Worm (Caenorhabditis elegans) whole organism, mixed stage, embryonic: ENCODE results near the gene lgc-6.

Experiments used
- blmp-1 ChIP-seq: fragments of 150-350 bp; optimal IDR thresholded peaks from 2 replicates; lab custom pipeline; 2014; ENCODE audit warnings: missing biosample characterization, missing genetic modification characterization
- ces-1 ChIP-seq: fragments of 150-350 bp; optimal IDR thresholded peaks from 2 replicates; lab custom pipeline; 2014; ENCODE audit warnings: missing biosample characterization, missing genetic modification reagents, missing genetic modification characterization
- elt-3 ChIP-seq: fragments of 150-350 bp; optimal IDR thresholded peaks from 2 replicates; lab custom pipeline; 2014; ENCODE audit warnings: missing biosample characterization, missing genetic modification characterization
- flh-1 ChIP-seq: fragments of 200-800 bp; sonication (Bioruptor generic); optimal IDR thresholded peaks from 2 replicates; lab custom pipeline; 2018; ENCODE audit warnings: mild to moderate bottlenecking, missing genetic modification characterization, moderate library complexity, missing compliant biosample characterization
- lsy-2 ChIP-seq: fragments of 150-350 bp; optimal IDR thresholded peaks from 2 replicates; lab custom pipeline; 2014; ENCODE audit warnings: missing biosample characterization, missing genetic modification characterization
- mep-1 ChIP-seq: fragments of 150-350 bp; optimal IDR thresholded peaks from 2 replicates; lab custom pipeline; 2017; ENCODE audit warnings: missing biosample characterization, missing genetic modification reagents, missing genetic modification characterization, inconsistent platforms
- nhr-76 ChIP-seq: sonication (generic microtip); optimal IDR thresholded peaks from 2 replicates; lab custom pipeline; 2017; ENCODE audit warnings: missing biosample characterization, missing genetic modification characterization
- pha-4 ChIP-seq: fragments of 150-350 bp; optimal IDR thresholded peaks from 2 replicates; lab custom pipeline; 2018; ENCODE audit warnings: missing biosample characterization, missing genetic modification reagents, missing genetic modification characterization
- snpc-4 ChIP-seq: fragments of 150-350 bp; optimal IDR thresholded peaks from 2 replicates; lab custom pipeline; 2014; ENCODE audit warnings: missing biosample characterization, missing genetic modification characterization
- unc-39 ChIP-seq: fragments of 150-350 bp; optimal IDR thresholded peaks from 2 replicates; lab custom pipeline; 2014; ENCODE audit warnings: missing biosample characterization, missing genetic modification characterization
- ztf-11 ChIP-seq: fragments of 150-350 bp; optimal IDR thresholded peaks from 2 replicates; lab custom pipeline; 2014; ENCODE audit warnings: missing biosample characterization, missing genetic modification characterization

DNA sequence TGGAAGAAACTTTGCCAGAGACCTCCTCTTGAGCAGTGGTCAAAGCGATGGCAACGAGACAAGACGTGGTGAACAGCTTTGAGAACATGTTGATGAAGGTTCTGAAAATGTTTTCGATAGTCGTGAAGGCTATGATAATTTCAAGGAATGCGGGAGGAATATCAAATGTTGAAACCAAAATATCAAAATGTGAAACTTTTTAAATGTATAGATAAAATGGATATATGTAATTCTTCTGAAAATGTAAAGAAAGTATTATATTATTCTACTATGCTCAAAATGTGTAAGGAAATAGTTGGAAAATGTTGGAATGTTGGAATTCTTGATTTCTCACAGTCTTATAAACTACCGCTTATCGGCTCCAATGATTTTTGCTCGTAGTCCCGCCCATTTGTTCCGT lies 29.4 kb downstream of the lgc-6 start, which contains the start of gene D2096.6:
- TF ChIP-seq elt-3 (tag; lab: Kevin White, UChicago) (no peak), ztf-11 (no peak), nhr-76 (tag; lab: Kevin White, UChicago) (no peak), blmp-1 (no peak), lsy-2 (tag; lab: Kevin White, UChicago) (no peak), mep-1 (no peak), unc-39 (tag; lab: Kevin White, UChicago) (no peak), flh-1 (GFP tag; lab: Kevin White, UChicago) (no peak), pha-4 (tag; lab: Kevin White, UChicago) (no peak), snpc-4 (tag; lab: Kevin White, UChicago) (no peak), ces-1 (GFP tag; lab: Kevin White, UChicago) (no peak)
